Worm (Caenorhabditis elegans) whole organism, midembryonic: Measurements from ENCODE around the gene mttu-1.

ENCODE experiments used
- T22C8.4 ChIP-seq: fragments of 200-800 bp; sonication (Bioruptor generic); IDR thresholded peaks from 2 replicates; pipeline ENCODE4 v1.3.6; 2022; ENCODE audit warnings: missing genetic modification characterization, missing compliant biosample characterization
- cog-1 ChIP-seq: sonication (generic microtip); optimal IDR thresholded peaks from 2 replicates; lab custom pipeline; 2016; ENCODE audit warnings: missing genetic modification characterization, missing compliant biosample characterization
- flt-1 ChIP-seq: fragments of 200-800 bp; sonication (Bioruptor generic); IDR thresholded peaks from 2 replicates; pipeline ENCODE4 v1.3.6; 2022; ENCODE audit warnings: missing genetic modification characterization, missing compliant biosample characterization
- klf-2 ChIP-seq: fragments of 200-800 bp; sonication (Bioruptor generic); conservative IDR thresholded peaks from 2 replicates; pipeline ENCODE4 v1.3.6; 2022; ENCODE audit warnings: missing genetic modification reagents, missing genetic modification characterization, missing compliant biosample characterization
- med-1 ChIP-seq: sonication (generic microtip); optimal IDR thresholded peaks from 2 replicates; lab custom pipeline; 2017; ENCODE audit warnings: missing genetic modification characterization, mild to moderate bottlenecking, missing compliant biosample characterization, antibody characterized with exemption, missing genetic modification reagents; ENCODE audit not compliant: insufficient read depth
- ref-1 ChIP-seq: fragments of 200-800 bp; sonication (Bioruptor generic); conservative IDR thresholded peaks from 2 replicates; pipeline ENCODE4 v1.3.6; 2022; ENCODE audit warnings: missing genetic modification reagents, missing genetic modification characterization, missing compliant biosample characterization
- tab-1 ChIP-seq: fragments of 200-800 bp; sonication (Bioruptor generic); IDR thresholded peaks from 2 replicates; pipeline ENCODE4 v1.3.6; 2022; ENCODE audit warnings: missing genetic modification characterization, missing compliant biosample characterization
- ztf-23 ChIP-seq: fragments of 200-800 bp; sonication (Bioruptor generic); IDR thresholded peaks from 2 replicates; pipeline ENCODE4 v1.3.6; 2022; ENCODE audit warnings: missing genetic modification reagents, missing genetic modification characterization, missing compliant biosample characterization
- ztf-29 ChIP-seq: fragments of 200-800 bp; sonication (Bioruptor generic); IDR thresholded peaks from 2 replicates; pipeline ENCODE4 v1.3.6; 2022; ENCODE audit warnings: missing genetic modification reagents, missing genetic modification characterization, missing compliant biosample characterization

The mttu-1 gene

DNA sequence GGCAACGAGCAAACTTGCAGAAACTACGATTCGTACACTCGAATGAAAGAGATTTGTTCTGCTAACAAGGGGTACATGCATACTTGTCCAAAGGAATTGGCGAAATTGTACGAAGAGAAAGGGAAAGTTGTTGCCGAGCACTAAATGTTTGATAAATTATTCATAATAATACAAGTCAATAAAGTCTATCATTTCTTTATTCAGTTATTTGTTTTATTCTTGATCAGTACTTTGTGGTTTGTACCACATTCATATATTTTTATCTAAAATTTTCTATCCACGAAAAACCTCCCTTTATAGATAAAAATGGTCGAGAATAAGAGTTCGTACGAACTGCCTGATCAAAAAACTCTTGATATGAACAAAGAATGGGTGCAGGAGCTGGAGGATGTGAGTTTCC is 23.8 kb upstream of the mttu-1 start, which contains the start of gene edg-1:
edg-1 (plus strand) TSS at position 301 of the 400 bp plus-strand sequence.
- TF ChIP-seq tab-1 (GFP tag; lab: Robert Waterston, UW) (no peak), cog-1 (tag; lab: Kevin White, UChicago) (no peak), ref-1 (GFP tag; lab: Robert Waterston, UW) (no peak), ztf-29 (GFP tag; lab: Robert Waterston, UW) (no peak), ztf-23 (GFP tag; lab: Robert Waterston, UW) (no peak), T22C8.4 (GFP tag; lab: Robert Waterston, UW) (no peak), med-1 (GFP tag; lab: Kevin White, UChicago) (no peak), klf-2 (GFP tag; lab: Robert Waterston, UW) (no peak), flt-1 (GFP tag; lab: Robert Waterston, UW) (no peak)

ce11 chrIV:11319884-11320362 is 23.2 kb upstream of the mttu-1 start, which contains the start of gene B0035.18:
TSS of gene B0035.18 (plus strand) at chrIV:11320312.
- no peak for TF ChIP-seq ztf-23 (GFP tag; lab: Robert Waterston, UW)
- TF ChIP-seq cog-1 (tag; lab: Kevin White, UChicago), result no peak
- TF ChIP-seq ref-1 (GFP tag; lab: Robert Waterston, UW), result no peak
- no peak for TF ChIP-seq med-1 (GFP tag; lab: Kevin White, UChicago)
- no peak for TF ChIP-seq klf-2 (GFP tag; lab: Robert Waterston, UW)
- TF ChIP-seq tab-1 (GFP tag; lab: Robert Waterston, UW), result no peak
- TF ChIP-seq T22C8.4 (GFP tag; lab: Robert Waterston, UW), result no peak
- TF ChIP-seq ztf-29 (GFP tag; lab: Robert Waterston, UW), result no peak
- no peak for TF ChIP-seq flt-1 (GFP tag; lab: Robert Waterston, UW)

DNA sequence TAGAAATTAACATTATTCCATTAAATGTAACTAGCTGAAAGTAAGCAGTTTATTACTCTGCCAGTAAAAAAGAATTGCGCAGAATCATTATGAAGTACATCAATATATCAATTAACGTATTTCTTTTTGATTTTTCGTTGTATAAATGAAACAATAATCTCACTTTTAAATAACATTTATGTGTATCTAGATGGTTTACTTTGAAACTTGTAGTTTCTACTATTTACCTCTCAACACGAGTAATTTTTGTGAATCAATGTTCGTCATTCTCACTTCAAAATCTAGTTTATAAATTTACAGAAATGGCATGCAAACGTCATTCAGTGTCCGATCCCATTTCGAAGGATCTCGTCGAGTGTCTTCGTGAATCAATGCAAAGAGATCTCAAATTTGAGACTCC is 20.4 kb upstream of the mttu-1 start, which contains the start of gene gspd-1:
gspd-1 (plus strand) TSS at position 301 of the 400 bp plus-strand sequence.
- TF ChIP-seq cog-1 (tag; lab: Kevin White, UChicago) (no peak), tab-1 (GFP tag; lab: Robert Waterston, UW) (no peak), ztf-29 (GFP tag; lab: Robert Waterston, UW) (no peak), flt-1 (GFP tag; lab: Robert Waterston, UW) (no peak), ref-1 (GFP tag; lab: Robert Waterston, UW) (no peak), T22C8.4 (GFP tag; lab: Robert Waterston, UW) (no peak), med-1 (GFP tag; lab: Kevin White, UChicago) (no peak), klf-2 (GFP tag; lab: Robert Waterston, UW) (no peak), ztf-23 (GFP tag; lab: Robert Waterston, UW) (no peak)

- TF ChIP-seq med-1 (GFP tag; lab: Kevin White, UChicago), result no peak
- TF ChIP-seq ztf-23 (GFP tag; lab: Robert Waterston, UW), result no peak
- TF ChIP-seq T22C8.4 (GFP tag; lab: Robert Waterston, UW), result no peak
- no peak for TF ChIP-seq ref-1 (GFP tag; lab: Robert Waterston, UW)
- TF ChIP-seq flt-1 (GFP tag; lab: Robert Waterston, UW), result no peak
- TF ChIP-seq klf-2 (GFP tag; lab: Robert Waterston, UW), result no peak
- TF ChIP-seq tab-1 (GFP tag; lab: Robert Waterston, UW), result no peak
- TF ChIP-seq ztf-29 (GFP tag; lab: Robert Waterston, UW), result no peak
- no peak for TF ChIP-seq cog-1 (tag; lab: Kevin White, UChicago)
Measured at ce11 chrIV:11316640-11317039, 20.0 kb upstream of the mttu-1 start.

DNA sequence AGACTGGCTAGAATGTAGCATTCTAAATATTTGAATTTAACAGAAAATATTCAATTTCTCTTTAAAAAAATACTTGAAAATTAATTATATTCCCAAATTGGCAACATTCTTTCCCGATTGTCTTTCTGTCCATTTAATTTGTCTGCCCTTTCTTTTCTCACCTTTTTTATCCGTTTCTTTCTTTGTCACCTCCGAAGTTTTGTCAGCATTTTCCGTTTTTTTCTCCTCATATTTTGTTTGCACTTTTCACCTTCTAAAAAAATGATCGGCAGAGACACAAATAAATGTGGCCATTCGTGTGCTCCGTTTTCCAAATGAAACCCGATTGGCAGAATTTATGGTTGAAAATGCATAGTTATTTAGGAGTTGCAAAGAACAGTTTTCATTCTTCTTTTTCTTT is 19.4 kb upstream of the mttu-1 start:
- TF ChIP-seq ztf-23 (GFP tag; lab: Robert Waterston, UW), result no peak
- no peak for TF ChIP-seq tab-1 (GFP tag; lab: Robert Waterston, UW)
- no peak for TF ChIP-seq ref-1 (GFP tag; lab: Robert Waterston, UW)
- no peak for TF ChIP-seq med-1 (GFP tag; lab: Kevin White, UChicago)
- TF ChIP-seq flt-1 (GFP tag; lab: Robert Waterston, UW), result no peak
- no peak for TF ChIP-seq ztf-29 (GFP tag; lab: Robert Waterston, UW)

ce11 chrIV:11315688-11316087 is 19.0 kb upstream of the mttu-1 start:
- TF ChIP-seq klf-2 (GFP tag; lab: Robert Waterston, UW), result no peak
- no peak for TF ChIP-seq T22C8.4 (GFP tag; lab: Robert Waterston, UW)
- TF ChIP-seq ztf-29 (GFP tag; lab: Robert Waterston, UW), result no peak

ce11 chrIV:11314885-11315284 is 18.2 kb upstream of the mttu-1 start, which contains the start of the genes B0035.3, B0035.22 and pfd-4:
TSS of gene B0035.3 (minus strand) at chrIV:11314998.
TSS of gene B0035.22 (plus strand) at chrIV:11315153.
TSS of gene pfd-4 (plus strand) at chrIV:11315207.
- no peak for TF ChIP-seq ztf-23 (GFP tag; lab: Robert Waterston, UW)
- no peak for TF ChIP-seq cog-1 (tag; lab: Kevin White, UChicago)
- no peak for TF ChIP-seq T22C8.4 (GFP tag; lab: Robert Waterston, UW)
- no peak for TF ChIP-seq med-1 (GFP tag; lab: Kevin White, UChicago)
- TF ChIP-seq flt-1 (GFP tag; lab: Robert Waterston, UW), result no peak
- no peak for TF ChIP-seq ref-1 (GFP tag; lab: Robert Waterston, UW)
- TF ChIP-seq ztf-29 (GFP tag; lab: Robert Waterston, UW), result no peak
- TF ChIP-seq klf-2 (GFP tag; lab: Robert Waterston, UW), result no peak

- TF ChIP-seq klf-2 (GFP tag; lab: Robert Waterston, UW) (no peak), ztf-23 (GFP tag; lab: Robert Waterston, UW) (no peak), tab-1 (GFP tag; lab: Robert Waterston, UW) (no peak), ztf-29 (GFP tag; lab: Robert Waterston, UW) (no peak), flt-1 (GFP tag; lab: Robert Waterston, UW) (no peak), med-1 (GFP tag; lab: Kevin White, UChicago) (no peak)
Measured at ce11 chrIV:11313880-11314279, 17.2 kb upstream of the mttu-1 start, which contains the start of gene dnj-2. TSS of gene dnj-2 (minus strand) at chrIV:11313980.

DNA sequence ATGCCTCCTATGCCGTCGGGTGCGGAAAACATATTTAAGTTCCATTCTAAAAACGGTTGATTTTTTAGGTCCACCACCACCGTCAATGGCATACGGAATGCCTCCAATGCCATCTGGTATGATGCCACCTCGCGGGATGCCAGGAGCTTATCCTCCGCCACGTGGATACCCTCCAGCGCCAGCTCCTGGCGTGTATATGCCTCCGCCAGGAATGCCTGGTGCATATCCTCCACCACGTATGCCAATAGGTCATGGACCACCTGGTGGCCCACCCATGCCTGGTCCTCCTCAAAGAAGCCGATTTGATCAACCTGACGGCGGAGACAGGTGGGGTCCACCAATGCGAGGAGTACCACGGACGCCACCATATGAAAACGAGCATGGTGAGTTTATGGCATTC is 14.8 kb upstream of the mttu-1 start:
- TF ChIP-seq klf-2 (GFP tag; lab: Robert Waterston, UW), result 0 out of 2 replicates have a peak, but pooled peaks have one; percentile 49
- no peak for TF ChIP-seq ztf-29 (GFP tag; lab: Robert Waterston, UW)
